Worm (Caenorhabditis elegans) whole organism, L1 larva: ENCODE measurements around the gene Y48G9A.6.

ENCODE experiments used
- C04F5.9 ChIP-seq: sonication (generic microtip); optimal IDR thresholded peaks from 2 replicates; lab custom pipeline; 2016; ENCODE audit warnings: missing genetic modification characterization, missing compliant biosample characterization
- C16A3.4 ChIP-seq: fragments of 150-350 bp; optimal IDR thresholded peaks from 2 replicates; lab custom pipeline; 2014; ENCODE audit warnings: missing biosample characterization, missing genetic modification characterization
- F16B12.6 ChIP-seq: fragments of 150-350 bp; optimal IDR thresholded peaks from 2 replicates; lab custom pipeline; 2014; ENCODE audit warnings: missing biosample characterization, missing genetic modification characterization
- aha-1 ChIP-seq: fragments of 150-350 bp; optimal IDR thresholded peaks from 2 replicates; lab custom pipeline; 2014; ENCODE audit warnings: missing biosample characterization, missing genetic modification characterization
- aly-2 ChIP-seq: fragments of 150-350 bp; optimal IDR thresholded peaks from 2 replicates; lab custom pipeline; 2014; ENCODE audit warnings: missing biosample characterization, missing genetic modification characterization
- ceh-8 ChIP-seq: fragments of 200-800 bp; sonication (Bioruptor generic); optimal IDR thresholded peaks from 2 replicates; lab custom pipeline; 2018; ENCODE audit warnings: mild to moderate bottlenecking, missing genetic modification characterization, moderate library complexity, missing compliant biosample characterization
- ceh-88 ChIP-seq: fragments of 200-800 bp; sonication (Bioruptor generic); IDR thresholded peaks from 2 replicates; pipeline ENCODE4 v1.3.6; 2022; ENCODE audit warnings: missing genetic modification characterization, missing compliant biosample characterization
- ces-1 ChIP-seq: fragments of 150-350 bp; optimal IDR thresholded peaks from 2 replicates; lab custom pipeline; 2014; ENCODE audit warnings: missing biosample characterization, missing genetic modification reagents, missing genetic modification characterization
- dpl-1 ChIP-seq, 3 experiments: fragments of 150-350 bp in 2 of 3; sonication (generic microtip) in 1 of 3; optimal IDR thresholded peaks; 2 replicates each; lab custom pipeline; 2014 to 2017; ENCODE audit warnings: missing biosample characterization in 3 of 3, missing genetic modification characterization in 3 of 3, missing genetic modification reagents in 3 of 3
- egl-27 ChIP-seq, 2 experiments: fragments of 150-350 bp in 1 of 2; sonication (generic microtip); optimal IDR thresholded peaks; 3 replicates each; lab custom pipeline; 2017 to 2018; ENCODE audit warnings: missing biosample characterization in 2 of 2, missing genetic modification characterization in 2 of 2, missing genetic modification reagents in 2 of 2
- grh-1 ChIP-seq: fragments of 200-800 bp; sonication (Bioruptor generic); IDR thresholded peaks from 2 replicates; pipeline ENCODE4 v1.3.6; 2022; ENCODE audit warnings: missing genetic modification reagents, missing genetic modification characterization, missing compliant biosample characterization
- hlh-4 ChIP-seq: sonication (generic microtip); optimal IDR thresholded peaks from 2 replicates; lab custom pipeline; 2016; ENCODE audit warnings: mild to moderate bottlenecking, missing genetic modification characterization, missing compliant biosample characterization
- hpl-2 ChIP-seq: fragments of 150-350 bp; optimal IDR thresholded peaks from 2 replicates; lab custom pipeline; 2014; ENCODE audit warnings: missing biosample characterization, missing genetic modification reagents, missing genetic modification characterization
- irx-1 ChIP-seq: sonication (generic microtip); optimal IDR thresholded peaks from 2 replicates; lab custom pipeline; 2016; ENCODE audit warnings: missing genetic modification characterization, missing compliant biosample characterization
- lin-39 ChIP-seq: fragments of 150-350 bp; optimal IDR thresholded peaks from 2 replicates; lab custom pipeline; 2014; ENCODE audit warnings: missing biosample characterization, missing genetic modification reagents, missing genetic modification characterization
- lir-3 ChIP-seq: sonication (generic microtip); optimal IDR thresholded peaks from 2 replicates; lab custom pipeline; 2016; ENCODE audit warnings: mild to moderate bottlenecking, missing genetic modification characterization, moderate library complexity, missing compliant biosample characterization; ENCODE audit not compliant: poor library complexity
- lsy-2 ChIP-seq, 2 experiments: fragments of 150-350 bp; optimal IDR thresholded peaks; 2 replicates each; lab custom pipeline; 2014; ENCODE audit warnings: missing biosample characterization in 2 of 2, missing genetic modification characterization in 2 of 2
- mab-9 ChIP-seq: fragments of 200-800 bp; sonication (Bioruptor generic); IDR thresholded peaks from 2 replicates; pipeline ENCODE4 v1.3.6; 2022; ENCODE audit warnings: missing genetic modification reagents, missing genetic modification characterization, missing compliant biosample characterization
- nhr-11 ChIP-seq: fragments of 150-350 bp; optimal IDR thresholded peaks from 2 replicates; lab custom pipeline; 2014; ENCODE audit warnings: missing biosample characterization, missing genetic modification characterization
- nhr-19 ChIP-seq: fragments of 200-800 bp; sonication (Bioruptor generic); conservative IDR thresholded peaks from 2 replicates; pipeline ENCODE4 v1.3.6; 2022; ENCODE audit warnings: missing genetic modification characterization, missing compliant biosample characterization
- nhr-237 ChIP-seq: fragments of 150-350 bp; optimal IDR thresholded peaks from 2 replicates; lab custom pipeline; 2014; ENCODE audit warnings: missing biosample characterization, missing genetic modification characterization
- nhr-76 ChIP-seq: sonication (generic microtip); optimal IDR thresholded peaks from 2 replicates; lab custom pipeline; 2017; ENCODE audit warnings: missing biosample characterization, missing genetic modification characterization
- pax-3 ChIP-seq: fragments of 200-800 bp; sonication (Bioruptor generic); optimal IDR thresholded peaks from 2 replicates; lab custom pipeline; 2018; ENCODE audit warnings: mild to moderate bottlenecking, missing genetic modification characterization, moderate library complexity, missing compliant biosample characterization
- rnt-1 ChIP-seq: sonication (generic microtip); optimal IDR thresholded peaks from 2 replicates; lab custom pipeline; 2016; ENCODE audit warnings: mild to moderate bottlenecking, missing genetic modification characterization, moderate library complexity, missing compliant biosample characterization
- snu-23 ChIP-seq: sonication (generic microtip); optimal IDR thresholded peaks from 2 replicates; lab custom pipeline; 2016; ENCODE audit warnings: missing genetic modification characterization, missing compliant biosample characterization
- swsn-7 ChIP-seq: sonication (generic microtip); optimal IDR thresholded peaks from 2 replicates; lab custom pipeline; 2016; ENCODE audit warnings: missing genetic modification characterization, missing compliant biosample characterization
- unc-130 ChIP-seq: fragments of 150-350 bp; optimal IDR thresholded peaks from 2 replicates; lab custom pipeline; 2017; ENCODE audit warnings: missing biosample characterization, missing genetic modification characterization, inconsistent platforms
- unc-62 ChIP-seq: fragments of 150-350 bp; optimal IDR thresholded peaks from 2 replicates; lab custom pipeline; 2014; ENCODE audit warnings: missing biosample characterization, missing genetic modification reagents, missing genetic modification characterization
- unc-86 ChIP-seq: sonication (generic microtip); optimal IDR thresholded peaks from 2 replicates; lab custom pipeline; 2016; ENCODE audit warnings: missing genetic modification characterization, missing compliant biosample characterization
- unc-98 ChIP-seq: fragments of 200-800 bp; sonication (Bioruptor generic); IDR thresholded peaks from 2 replicates; pipeline ENCODE4 v1.3.6; 2022; ENCODE audit warnings: missing genetic modification characterization, missing compliant biosample characterization
- vab-15 ChIP-seq: sonication (generic microtip); optimal IDR thresholded peaks from 2 replicates; lab custom pipeline; 2017; ENCODE audit warnings: missing genotype, mild to moderate bottlenecking, missing genetic modification characterization, missing compliant biosample characterization
- ztf-4 ChIP-seq: fragments of 150-350 bp; optimal IDR thresholded peaks from 2 replicates; lab custom pipeline; 2014; ENCODE audit warnings: missing biosample characterization, missing genetic modification characterization

Gene Y48G9A.6

DNA sequence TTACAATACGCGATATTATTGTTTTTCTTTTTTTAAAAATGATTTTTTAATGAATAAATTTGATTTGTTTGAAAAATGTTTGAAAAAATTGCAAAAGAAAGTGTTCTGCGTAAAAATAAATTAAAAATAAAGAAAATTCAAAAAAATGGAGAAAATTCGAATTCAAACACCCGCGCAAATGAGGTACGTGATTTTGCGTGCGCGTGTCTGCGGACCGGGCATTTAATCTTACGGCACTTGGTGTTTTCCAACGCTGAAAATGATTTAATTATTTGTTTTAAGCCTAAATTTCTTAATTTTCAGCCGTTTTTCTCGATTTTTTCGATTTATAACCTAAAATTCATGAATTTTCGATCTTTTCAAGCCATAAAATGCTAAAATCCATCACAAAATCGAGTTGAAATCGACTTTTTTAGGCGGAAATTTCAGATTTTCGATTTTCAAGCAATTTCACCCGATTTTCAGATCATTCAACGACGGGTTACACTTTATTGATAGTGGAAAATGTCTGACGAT is 33.9 kb downstream of the Y48G9A.6 start, which contains the start of gene gcn-1 (continued):
- TF ChIP-seq grh-1 (GFP tag; lab: Robert Waterston, UW) (no peak), irx-1 (peak; percentile 71), unc-98 (GFP tag; lab: Robert Waterston, UW) (no peak), egl-27 (tag; optimal IDR thresholded peaks at IDR 0.05; lab: Kevin White, UChicago) (no peak), hpl-2 (GFP tag; lab: Kevin White, UChicago) (no peak), nhr-237 (tag; lab: Kevin White, UChicago) (no peak), ceh-8 (GFP tag; lab: Kevin White, UChicago) (no peak), C04F5.9 (tag; lab: Kevin White, UChicago) (peak; percentile 55), ceh-88 (GFP tag; lab: Robert Waterston, UW) (no peak), unc-130 (peak; percentile 89), hlh-4 (tag; lab: Kevin White, UChicago) (no peak), vab-15 (tag; lab: Kevin White, UChicago) (no peak), lir-3 (no peak), nhr-76 (tag; lab: Kevin White, UChicago) (no peak), mab-9 (GFP tag; lab: Robert Waterston, UW) (peak; percentile 97), pax-3 (tag; lab: Kevin White, UChicago) (no peak), unc-86 (tag; lab: Kevin White, UChicago) (peak; percentile 69), swsn-7 (tag; lab: Kevin White, UChicago) (no peak), lsy-2 (tag; optimal IDR thresholded peaks at IDR 0.05; lab: Kevin White, UChicago) (peak; percentile 84 to 90), dpl-1 (GFP tag; optimal IDR thresholded peaks at IDR 0.05; lab: Kevin White, UChicago) (peak; percentile 97 to 99 (median 98)), snu-23 (GFP tag; lab: Kevin White, UChicago) (peak; percentile 88), aha-1 (tag; lab: Kevin White, UChicago) (no peak), aly-2 (tag; lab: Kevin White, UChicago) (peak; percentile 87), C16A3.4 (tag; lab: Kevin White, UChicago) (peak; percentile 56), rnt-1 (tag; lab: Kevin White, UChicago) (no peak), unc-62 (GFP tag; lab: Kevin White, UChicago) (no peak), nhr-11 (peak; percentile 41), ces-1 (GFP tag; lab: Kevin White, UChicago) (no peak), lin-39 (tag; lab: Kevin White, UChicago) (peak; percentile 70), ztf-4 (tag; lab: Kevin White, UChicago) (peak; percentile 52), nhr-19 (GFP tag; lab: Robert Waterston, UW) (no peak; the same call in 1 of the 2 replicates), F16B12.6 (peak; percentile 99)

DNA sequence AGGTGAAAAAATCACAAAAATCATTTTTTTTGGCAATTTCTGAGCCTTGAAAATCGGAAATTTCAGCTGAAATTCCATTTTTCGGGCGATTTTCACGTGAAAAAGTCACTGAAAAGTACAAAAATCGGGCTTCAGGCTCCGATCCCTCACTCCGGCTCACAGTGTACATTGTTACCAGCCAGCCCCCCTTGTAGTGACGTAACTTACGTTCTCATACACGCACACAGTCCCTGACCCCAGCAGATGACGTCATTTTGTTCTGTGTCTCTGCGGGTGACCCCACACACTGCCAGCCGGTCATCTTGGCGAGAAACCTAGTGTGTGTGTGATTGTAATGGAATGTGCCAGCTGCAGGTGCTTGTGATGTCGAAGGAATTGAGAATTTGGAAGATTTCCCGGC is 41.5 kb downstream of the Y48G9A.6 start:
- no peak for TF ChIP-seq unc-130
- TF ChIP-seq unc-62 (GFP tag; lab: Kevin White, UChicago), result no peak
- TF ChIP-seq, all 84 proteins: peak for 0
